Worm (Caenorhabditis elegans): Measurements from ENCODE around the gene sra-4.

DNA sequence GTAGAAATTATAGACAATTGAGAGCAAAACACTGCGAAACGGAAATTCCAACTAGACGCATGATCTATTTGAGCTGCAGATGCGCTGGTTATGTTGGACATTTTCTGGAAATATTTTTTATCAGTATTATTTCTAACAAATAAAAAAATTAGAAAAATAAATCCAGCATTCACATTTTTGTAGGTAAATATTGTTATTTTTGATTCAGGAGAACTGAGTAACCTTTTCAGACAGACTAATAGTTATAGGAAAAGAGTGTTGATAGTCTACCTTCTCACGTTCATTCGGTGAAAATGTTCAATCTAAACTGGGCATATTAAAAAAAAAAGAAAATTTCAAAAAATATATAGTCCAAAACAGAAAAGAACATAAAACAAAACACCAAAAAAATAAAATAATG is 21.1 kb downstream of the sra-4 start, which contains the start of gene sra-1:
- TF ChIP-seq ztf-23 (GFP tag; IDR thresholded peaks at IDR 0.05) (no peak), klf-2 (GFP tag; conservative IDR thresholded peaks at IDR 0.05) (no peak), tab-1 (GFP tag; IDR thresholded peaks at IDR 0.05) (no peak), ztf-29 (GFP tag; IDR thresholded peaks at IDR 0.05) (no peak), ref-1 (GFP tag; conservative IDR thresholded peaks at IDR 0.05) (no peak)

Data from whole organism, midembryonic.